Fruit fly (Drosophila melanogaster): ENCODE measurements around the gene Tmem43.

The Tmem43 gene

dm6 chr3L:7935933-7936494 lies 21.1 kb upstream of the Tmem43 start, which contains the start of the genes syd and Srp9 (continued):
- no peak for TF ChIP-seq mld (GFP tag; IDR thresholded peaks at IDR 0.05; ENCODE audit: partially characterized antibody)
- TF ChIP-seq fru (optimal IDR thresholded peaks at IDR 0.05), result no peak
- TF ChIP-seq CG14050 (GFP tag; IDR thresholded peaks at IDR 0.05), result no peak
- TF ChIP-seq CG3281 (GFP tag; optimal IDR thresholded peaks at IDR 0.05), result no peak
- TF ChIP-seq tio (GFP tag; optimal IDR thresholded peaks at IDR 0.05), result no peak
- no peak for TF ChIP-seq CG16815 (GFP tag; optimal IDR thresholded peaks at IDR 0.05)
- TF ChIP-seq tx (GFP tag; optimal IDR thresholded peaks at IDR 0.05), result no peak
- TF ChIP-seq Lim3 (GFP tag; IDR thresholded peaks at IDR 0.05), result no peak
- TF ChIP-seq kah (GFP tag; optimal IDR thresholded peaks at IDR 0.05), result no peak
- TF ChIP-seq CG3065 (GFP tag; optimal IDR thresholded peaks at IDR 0.05), result no peak
- TF ChIP-seq stwl (tag; optimal IDR thresholded peaks at IDR 0.05), result peak; percentile 60
- TF ChIP-seq Med (GFP tag), result peak; percentile 64
- TF ChIP-seq CG33213 (GFP tag; optimal IDR thresholded peaks at IDR 0.05), result no peak
- TF ChIP-seq CG11696 (GFP tag; IDR thresholded peaks at IDR 0.05), result no peak
- TF ChIP-seq seq (GFP tag; IDR thresholded peaks at IDR 0.05), result no peak
- no peak; the same call in 1 of the 2 replicates for TF ChIP-seq amos (GFP tag; IDR thresholded peaks at IDR 0.05; ENCODE audit: partially characterized antibody)
- peak; percentile 90 for TF ChIP-seq MESR4 (GFP tag; optimal IDR thresholded peaks at IDR 0.05)
- TF ChIP-seq CG4424 (GFP tag; optimal IDR thresholded peaks at IDR 0.05), result no peak
- TF ChIP-seq CG6689 (GFP tag; IDR thresholded peaks at IDR 0.05), result no peak
- TF ChIP-seq sqz (GFP tag; optimal IDR thresholded peaks at IDR 0.05), result no peak
- TF ChIP-seq Dp (GFP tag; optimal IDR thresholded peaks at IDR 0.05), result peak; percentile 39
- TF ChIP-seq emc (GFP tag; optimal IDR thresholded peaks at IDR 0.05), result no peak
- TF ChIP-seq CG4820 (GFP tag; optimal IDR thresholded peaks at IDR 0.05), result no peak
- no peak for TF ChIP-seq unpg (GFP tag; optimal IDR thresholded peaks at IDR 0.05)
- TF ChIP-seq zen (tag; optimal IDR thresholded peaks at IDR 0.05), result no peak
- TF ChIP-seq Meics (GFP tag; optimal IDR thresholded peaks at IDR 0.05), result no peak
- no peak for TF ChIP-seq jigr1 (GFP tag; IDR thresholded peaks at IDR 0.05)
- no peak for TF ChIP-seq CG18011 (GFP tag; optimal IDR thresholded peaks at IDR 0.05)
- TF ChIP-seq usp (GFP tag; optimal IDR thresholded peaks at IDR 0.05), result no peak
- TF ChIP-seq tll (GFP tag; optimal IDR thresholded peaks at IDR 0.05), result no peak
- TF ChIP-seq CG10366 (GFP tag; IDR thresholded peaks at IDR 0.05), result no peak
- TF ChIP-seq CG30431 (GFP tag; optimal IDR thresholded peaks at IDR 0.05), result no peak
- TF ChIP-seq CG6765 (GFP tag; optimal IDR thresholded peaks at IDR 0.05), result no peak
- TF ChIP-seq CG9817 (tag; optimal IDR thresholded peaks at IDR 0.05), result no peak
- no peak for TF ChIP-seq fd64A (GFP tag; optimal IDR thresholded peaks at IDR 0.05)
- TF ChIP-seq CG12155 (GFP tag; optimal IDR thresholded peaks at IDR 0.05), result no peak
- TF ChIP-seq ara (GFP tag; IDR thresholded peaks at IDR 0.05), result no peak
- no peak for TF ChIP-seq Dip2 (GFP tag; IDR thresholded peaks at IDR 0.05)
- no peak for TF ChIP-seq Hr51 (GFP tag; optimal IDR thresholded peaks at IDR 0.05)
- TF ChIP-seq CG7987 (GFP tag; optimal IDR thresholded peaks at IDR 0.05), result no peak
- no peak for TF ChIP-seq wor (GFP tag; IDR thresholded peaks at IDR 0.05)
- no peak for TF ChIP-seq jing (GFP tag; optimal IDR thresholded peaks at IDR 0.05)
- TF ChIP-seq CG7745 (tag; optimal IDR thresholded peaks at IDR 0.05), result peak; percentile 11
- TF ChIP-seq CG2889 (GFP tag; IDR thresholded peaks at IDR 0.05), result no peak
- TF ChIP-seq corto (GFP tag; optimal IDR thresholded peaks at IDR 0.05), result no peak
- TF ChIP-seq CG12659 (GFP tag; optimal IDR thresholded peaks at IDR 0.05), result peak; percentile 68
- no peak for TF ChIP-seq CG12219 (GFP tag; optimal IDR thresholded peaks at IDR 0.05)
- TF ChIP-seq CG1602 (GFP tag; optimal IDR thresholded peaks at IDR 0.05), result no peak
- TF ChIP-seq CG7271 (tag; optimal IDR thresholded peaks at IDR 0.05), result no peak
- TF ChIP-seq CG4707 (GFP tag; optimal IDR thresholded peaks at IDR 0.05), result no peak
- no peak for TF ChIP-seq CG14965 (GFP tag; optimal IDR thresholded peaks at IDR 0.05; ENCODE audit: borderline replicate concordance)
